Worm (Caenorhabditis elegans): ENCODE results near the gene C26G2.2.

- TF ChIP-seq nhr-12 (tag; optimal IDR thresholded peaks at IDR 0.05) (no peak), zip-8 (tag; optimal IDR thresholded peaks at IDR 0.05) (no peak)
These were observed 44.1 kb downstream of the C26G2.2 start for ce11 chrX:14708176-14708642.

Measured in whole organism, mixed stage, embryonic.